Fruit fly (Drosophila melanogaster): ENCODE results near the gene sqz.

The sqz gene

DNA sequence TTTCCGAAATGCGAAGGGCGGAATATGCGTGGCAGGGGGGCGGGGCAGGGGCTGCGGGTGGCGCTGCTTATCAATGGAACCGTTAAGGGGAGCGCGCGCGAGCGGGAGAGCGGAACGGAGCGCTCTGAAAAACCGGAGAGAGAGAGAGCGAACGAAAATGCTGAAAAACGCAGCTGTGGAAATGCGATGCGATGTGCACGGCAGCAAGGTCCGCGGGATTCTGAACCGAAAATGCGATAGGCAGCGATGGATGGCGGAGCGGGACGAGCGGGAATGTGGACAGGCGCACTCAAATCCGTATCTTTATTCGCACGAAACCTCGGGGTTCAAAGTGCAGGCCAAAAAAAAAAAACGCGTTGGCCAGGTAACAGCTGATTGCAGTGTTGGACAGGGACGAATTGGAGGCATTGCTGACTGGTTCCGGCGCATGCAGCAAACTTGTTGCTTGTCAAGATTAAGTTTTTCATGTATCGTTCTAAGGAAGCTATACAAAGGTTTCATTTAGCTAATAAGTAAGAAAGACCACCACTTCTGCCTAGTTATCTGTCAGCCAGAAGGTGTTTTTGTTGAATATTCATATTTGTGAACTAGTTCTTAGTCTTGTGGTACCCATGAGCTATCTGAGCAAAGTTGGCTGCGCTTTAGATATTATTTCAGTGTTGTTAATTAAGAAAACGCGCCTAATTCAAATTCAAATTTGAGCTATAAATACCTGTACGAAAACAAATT is 16.3 kb upstream of the sqz start, which contains the start of gene Ppcs (continued):
- TF ChIP-seq CG3995 (GFP tag; optimal IDR thresholded peaks at IDR 0.05) (peak; percentile 63), fd96Cb (tag; optimal IDR thresholded peaks at IDR 0.05) (peak; percentile 30), shn (GFP tag; optimal IDR thresholded peaks at IDR 0.05) (peak; percentile 70), knrl (GFP tag; IDR thresholded peaks at IDR 0.05; ENCODE audit: partially characterized antibody) (peak; percentile 38; the same call in 1 of the 3 replicates), vvl (GFP tag; IDR thresholded peaks at IDR 0.05) (peak; percentile 22), CG4404 (GFP tag; IDR thresholded peaks at IDR 0.05) (no peak; the same call in 1 of the 2 replicates), jigr1 (GFP tag; IDR thresholded peaks at IDR 0.05) (no peak), fd102C (GFP tag; optimal IDR thresholded peaks at IDR 0.05) (no peak), HmgZ (tag; optimal IDR thresholded peaks at IDR 0.05) (peak; percentile 62), Med (GFP tag) (peak; percentile 92), D19A (tag; optimal IDR thresholded peaks at IDR 0.05) (no peak), HLH4C (GFP tag; IDR thresholded peaks at IDR 0.05; ENCODE audit: partially characterized antibody) (no peak), CG13424 (tag; optimal IDR thresholded peaks at IDR 0.05) (peak; percentile 50), tin (GFP tag; optimal IDR thresholded peaks at IDR 0.05) (peak; percentile 50), CG1529 (GFP tag; optimal IDR thresholded peaks at IDR 0.05) (peak; percentile 20), D (optimal IDR thresholded peaks at IDR 0.05) (no peak), D (GFP tag; optimal IDR thresholded peaks at IDR 0.05) (peak; percentile 49), mirr (GFP tag; optimal IDR thresholded peaks at IDR 0.05) (peak; percentile 13), CG1647 (GFP tag; optimal IDR thresholded peaks at IDR 0.05) (peak; percentile 23), CG7745 (tag; optimal IDR thresholded peaks at IDR 0.05) (no peak), chinmo (GFP tag; IDR thresholded peaks at IDR 0.05; ENCODE audit: partially characterized antibody) (peak; percentile 97; the same call in 3 of the 4 replicates), CG12236 (GFP tag; optimal IDR thresholded peaks at IDR 0.05) (peak; percentile 44), CG1233 (GFP tag; optimal IDR thresholded peaks at IDR 0.05) (peak; percentile 74), hkb (optimal IDR thresholded peaks at IDR 0.05) (no peak), hkb (GFP tag; IDR thresholded peaks at IDR 0.05) (no peak; the same call in 1 of the 2 replicates), Atf3 (GFP tag; optimal IDR thresholded peaks at IDR 0.05) (peak; percentile 46), Sox100B (GFP tag; optimal IDR thresholded peaks at IDR 0.05) (peak; percentile 81), CG9215 (GFP tag; IDR thresholded peaks at IDR 0.05) (peak; percentile 63), Oli (tag; optimal IDR thresholded peaks at IDR 0.05) (peak; percentile 26), lab (GFP tag; optimal IDR thresholded peaks at IDR 0.05) (peak; percentile 69), Aef1 (GFP tag; IDR thresholded peaks at IDR 0.05) (peak; percentile 37; the same call in 2 of the 3 replicates), pb (GFP tag; optimal IDR thresholded peaks at IDR 0.05) (peak; percentile 68), Pdp1 (GFP tag; optimal IDR thresholded peaks at IDR 0.05) (peak; percentile 38 to 59), CG33213 (GFP tag; optimal IDR thresholded peaks at IDR 0.05) (peak; percentile 67), gem (tag; optimal IDR thresholded peaks at IDR 0.05) (peak; percentile 47), Myb (GFP tag; optimal IDR thresholded peaks at IDR 0.05) (peak; percentile 86), caup (GFP tag; optimal IDR thresholded peaks at IDR 0.05; ENCODE audit: severe bottlenecking) (peak; percentile 54), Dbx (GFP tag; IDR thresholded peaks at IDR 0.05) (peak; percentile 54; the same call in 2 of the 3 replicates), CG42726 (GFP tag; IDR thresholded peaks at IDR 0.05; ENCODE audit: partially characterized antibody) (peak; percentile 56), org-1 (GFP tag; optimal IDR thresholded peaks at IDR 0.05) (no peak), ttk (GFP tag; IDR thresholded peaks at IDR 0.05) (no peak), CG13894 (tag; optimal IDR thresholded peaks at IDR 0.05) (peak; percentile 54), rib (GFP tag; IDR thresholded peaks at IDR 0.05) (peak; percentile 64; the same call in 1 of the 2 replicates), CG15514 (GFP tag; optimal IDR thresholded peaks at IDR 0.05) (peak; percentile 100), CG9797 (GFP tag; optimal IDR thresholded peaks at IDR 0.05) (peak; percentile 25), Tbp (GFP tag; optimal IDR thresholded peaks at IDR 0.05) (no peak), CG34376 (GFP tag; optimal IDR thresholded peaks at IDR 0.05) (peak; percentile 85), CG10565 (GFP tag; optimal IDR thresholded peaks at IDR 0.05) (no peak), usp (GFP tag; optimal IDR thresholded peaks at IDR 0.05) (no peak)

All from whole organism, embryonic.